Worm (Caenorhabditis elegans): ENCODE results near the gene mkk-4.
A peak's percentile ranks its signal among the peaks of the same experiment; 100 is the strongest.

The mkk-4 gene

DNA sequence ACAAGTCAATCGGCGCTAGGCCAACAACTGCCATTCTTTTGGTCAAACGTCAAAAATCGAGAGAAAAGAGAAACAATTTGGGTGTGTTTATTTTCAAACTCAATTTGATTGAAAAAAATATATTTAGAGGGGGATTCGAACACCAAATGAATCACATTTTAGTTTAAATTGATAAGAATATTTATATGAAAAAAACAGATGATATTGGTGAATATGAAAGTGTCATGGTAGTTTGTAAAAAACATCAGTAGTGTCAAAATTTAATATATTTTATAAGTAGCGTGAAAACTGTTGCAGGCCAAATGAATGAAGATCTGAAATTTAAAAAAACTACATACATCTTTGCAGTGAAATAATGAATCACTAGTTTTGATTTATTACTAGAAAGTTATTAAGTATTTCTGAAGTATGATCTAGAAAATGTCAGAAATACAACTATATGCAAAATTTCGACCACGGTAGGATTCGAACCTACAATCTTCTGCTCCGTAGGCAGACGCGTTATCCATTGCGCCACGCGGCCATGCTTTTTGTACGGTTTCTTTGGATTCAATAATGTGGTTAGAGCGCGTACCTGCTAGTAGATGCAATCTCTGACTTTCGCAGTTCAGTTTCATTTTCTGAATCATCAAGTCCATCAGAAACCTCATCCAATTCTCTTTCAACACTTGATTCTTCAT, 9.5 kb upstream of the mkk-4 start, which contains the start of gene F19C6.4 (continued):
- 0 out of 2 replicates have a peak, but pooled peaks have one; percentile 62 for TF ChIP-seq ztf-25 (GFP tag; IDR thresholded peaks at IDR 0.05)
- TF ChIP-seq tbp1 (GFP tag; optimal IDR thresholded peaks at IDR 0.05) = peak; percentile 90
- TF ChIP-seq nfya-2 (GFP tag; IDR thresholded peaks at IDR 0.05) = no peak
- TF ChIP-seq Y79H2A.3 (GFP tag; conservative IDR thresholded peaks at IDR 0.05) = no peak
- TF ChIP-seq ama-1 (optimal IDR thresholded peaks at IDR 0.05) = no peak
- peak in 1 of 2 experiments; percentile 60 for TF ChIP-seq ama-1 (GFP tag; optimal IDR thresholded peaks at IDR 0.05)
- TF ChIP-seq hrde-1 (tag; optimal IDR thresholded peaks at IDR 0.05; ENCODE audit: borderline replicate concordance) = peak; percentile 35
- peak; percentile 37 for TF ChIP-seq snpc-3.4 (tag; optimal IDR thresholded peaks at IDR 0.05)
- peak; percentile 10 for TF ChIP-seq hlh-12 (tag; optimal IDR thresholded peaks at IDR 0.05)
- TF ChIP-seq sdz-38 (tag; optimal IDR thresholded peaks at IDR 0.05) = no peak
- peak; percentile 79 for TF ChIP-seq Y56A3A.18 (GFP tag; IDR thresholded peaks at IDR 0.05)
- TF ChIP-seq nhr-120 (GFP tag; IDR thresholded peaks at IDR 0.05) = no peak
- no peak for TF ChIP-seq mxl-1 (tag; optimal IDR thresholded peaks at IDR 0.05)
- peak; percentile 77 for TF ChIP-seq ceh-40 (GFP tag; IDR thresholded peaks at IDR 0.05)
- TF ChIP-seq egrh-3 (GFP tag; IDR thresholded peaks at IDR 0.05) = no peak
- TF ChIP-seq pbrm-1 (GFP tag; IDR thresholded peaks at IDR 0.05) = peak; percentile 75; the same call in 1 of the 2 replicates
- peak; percentile 10 for TF ChIP-seq chd-7 (tag; optimal IDR thresholded peaks at IDR 0.05)
- TF ChIP-seq ets-4 (GFP tag; optimal IDR thresholded peaks at IDR 0.05) = no peak
- peak; percentile 54; the same call in 1 of the 2 replicates for TF ChIP-seq egl-44 (GFP tag; IDR thresholded peaks at IDR 0.05)
- TF ChIP-seq zfh-2 (GFP tag; conservative IDR thresholded peaks at IDR 0.05) = no peak
- TF ChIP-seq snpc-1.3 (tag; optimal IDR thresholded peaks at IDR 0.05; ENCODE audit: insufficient read depth) = no peak
- peak; percentile 31 for TF ChIP-seq ztf-18 (tag; optimal IDR thresholded peaks at IDR 0.05)
- peak; percentile 56 for TF ChIP-seq snpc-4 (GFP tag; optimal IDR thresholded peaks at IDR 0.05)
- TF ChIP-seq snpc-4 (tag; optimal IDR thresholded peaks at IDR 0.05) = no peak
- no peak for TF ChIP-seq F57A8.1 (GFP tag; optimal IDR thresholded peaks at IDR 0.05)
- TF ChIP-seq B0019.2 (GFP tag; conservative IDR thresholded peaks at IDR 0.05) = no peak
- no peak for TF ChIP-seq egl-18 (GFP tag; IDR thresholded peaks at IDR 0.05)
- TF ChIP-seq aptf-3 (GFP tag; IDR thresholded peaks at IDR 0.05) = no peak
- peak; percentile 45 for TF ChIP-seq ZK185.1 (tag; optimal IDR thresholded peaks at IDR 0.05; ENCODE audit: poor library complexity, severe bottlenecking)
- no peak for TF ChIP-seq nhr-90 (tag; optimal IDR thresholded peaks at IDR 0.05)
- no peak for TF ChIP-seq zim-3 (tag; optimal IDR thresholded peaks at IDR 0.05)
- no peak for TF ChIP-seq xnd-1 (tag; optimal IDR thresholded peaks at IDR 0.05)
- TF ChIP-seq ceh-27 (GFP tag; optimal IDR thresholded peaks at IDR 0.05) = no peak
- TF ChIP-seq cebp-2 (GFP tag; IDR thresholded peaks at IDR 0.05) = no peak
- peak; percentile 91 for TF ChIP-seq him-1 (tag; optimal IDR thresholded peaks at IDR 0.05)
- peak; percentile 76 for TF ChIP-seq D2030.7 (GFP tag; IDR thresholded peaks at IDR 0.05)
- TF ChIP-seq mel-28 (tag; optimal IDR thresholded peaks at IDR 0.05; ENCODE audit: borderline replicate concordance) = no peak
- no peak for TF ChIP-seq B0035.1 (tag; optimal IDR thresholded peaks at IDR 0.05)
- 0 out of 2 replicates have a peak, but pooled peaks have one; percentile 40 for TF ChIP-seq rcor-1 (GFP tag; IDR thresholded peaks at IDR 0.05)

DNA sequence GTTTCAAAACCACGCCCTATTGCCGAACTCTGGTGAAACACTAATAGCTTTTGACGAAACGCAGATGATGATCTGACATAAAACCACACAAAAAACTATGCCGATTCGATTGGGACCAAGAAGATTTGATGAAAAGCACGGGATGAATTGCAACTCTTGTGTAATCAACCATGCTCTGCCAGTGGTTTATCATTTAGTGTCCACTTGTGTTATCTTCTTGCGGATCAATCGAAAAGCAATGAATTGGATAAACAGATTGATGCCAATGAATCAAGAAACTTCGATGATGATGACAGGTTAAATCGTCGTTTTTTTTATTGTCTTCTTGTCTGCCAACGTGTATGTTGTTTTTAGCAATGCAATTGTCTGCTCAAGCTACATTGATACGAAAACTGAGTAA, 5.6 kb upstream of the mkk-4 start, which contains the start of gene F42G10.1:
Gene F42G10.1, minus strand, starts transcription at position 151 of the 400 bp plus-strand sequence.
- no peak for TF ChIP-seq ztf-26 (tag; optimal IDR thresholded peaks at IDR 0.05)
- TF ChIP-seq ceh-91 (GFP tag; IDR thresholded peaks at IDR 0.05) = no peak
- TF ChIP-seq lin-40 (tag; optimal IDR thresholded peaks at IDR 0.05) = no peak
- no peak for TF ChIP-seq repo-1 (tag; optimal IDR thresholded peaks at IDR 0.05)
- TF ChIP-seq hmg-20 (GFP tag; IDR thresholded peaks at IDR 0.05) = no peak
- TF ChIP-seq B0035.1 (tag; optimal IDR thresholded peaks at IDR 0.05) = no peak
- TF ChIP-seq ccch-3 (GFP tag; optimal IDR thresholded peaks at IDR 0.05) = no peak
- TF ChIP-seq ama-1 (optimal IDR thresholded peaks at IDR 0.05) = no peak
- no peak for TF ChIP-seq ama-1 (GFP tag; optimal IDR thresholded peaks at IDR 0.05)
- no peak for TF ChIP-seq xnd-1 (tag; optimal IDR thresholded peaks at IDR 0.05)
- TF ChIP-seq F39B2.1 (GFP tag; IDR thresholded peaks at IDR 0.05) = no peak

Data from whole organism, young adult.